Worm (Caenorhabditis elegans) whole organism, L1 larva: ENCODE results near the gene wip-1.

Source experiments
- C34B4.2 ChIP-seq: sonication (generic microtip); optimal IDR thresholded peaks from 2 replicates; lab custom pipeline; 2017; ENCODE audit warnings: mild to moderate bottlenecking, missing genetic modification characterization, missing compliant biosample characterization
- Y116A8C.19 ChIP-seq: sonication (generic microtip); optimal IDR thresholded peaks from 2 replicates; lab custom pipeline; 2016; ENCODE audit warnings: missing compliant biosample characterization, missing genetic modification characterization, borderline replicate concordance
- aha-1 ChIP-seq: fragments of 150-350 bp; optimal IDR thresholded peaks from 2 replicates; lab custom pipeline; 2014; ENCODE audit warnings: missing biosample characterization, missing genetic modification characterization
- alr-1 ChIP-seq: fragments of 200-800 bp; sonication (Bioruptor generic); optimal IDR thresholded peaks from 2 replicates; lab custom pipeline; 2018; ENCODE audit warnings: borderline replicate concordance, mild to moderate bottlenecking, missing genetic modification characterization, missing compliant biosample characterization
- ceh-8 ChIP-seq: fragments of 200-800 bp; sonication (Bioruptor generic); optimal IDR thresholded peaks from 2 replicates; lab custom pipeline; 2018; ENCODE audit warnings: mild to moderate bottlenecking, missing genetic modification characterization, moderate library complexity, missing compliant biosample characterization
- ces-1 ChIP-seq: fragments of 150-350 bp; optimal IDR thresholded peaks from 2 replicates; lab custom pipeline; 2014; ENCODE audit warnings: missing biosample characterization, missing genetic modification reagents, missing genetic modification characterization
- dsc-1 ChIP-seq: sonication (generic microtip); optimal IDR thresholded peaks from 2 replicates; lab custom pipeline; 2016; ENCODE audit warnings: mild to moderate bottlenecking, missing genetic modification characterization, missing compliant biosample characterization
- efl-3 ChIP-seq: fragments of 200-800 bp; sonication (Bioruptor generic); optimal IDR thresholded peaks from 2 replicates; lab custom pipeline; 2018; ENCODE audit warnings: mild to moderate bottlenecking, missing genetic modification characterization, missing compliant biosample characterization
- egl-13 ChIP-seq: sonication (generic microtip); optimal IDR thresholded peaks from 2 replicates; lab custom pipeline; 2016; ENCODE audit warnings: missing genotype, missing genetic modification reagents, missing genetic modification characterization, missing compliant biosample characterization
- egl-27 ChIP-seq, 2 experiments: fragments of 150-350 bp in 1 of 2; sonication (generic microtip); optimal IDR thresholded peaks; 3 replicates each; lab custom pipeline; 2017 to 2018; ENCODE audit warnings: missing biosample characterization in 2 of 2, missing genetic modification characterization in 2 of 2, missing genetic modification reagents in 2 of 2
- fkh-10 ChIP-seq: sonication (generic microtip); optimal IDR thresholded peaks from 2 replicates; lab custom pipeline; 2017; ENCODE audit warnings: missing biosample characterization, missing genetic modification reagents, missing genetic modification characterization
- fkh-4 ChIP-seq: sonication (generic microtip); optimal IDR thresholded peaks from 2 replicates; lab custom pipeline; 2016; ENCODE audit warnings: missing compliant biosample characterization, missing genetic modification characterization, borderline replicate concordance
- hlh-17 ChIP-seq: fragments of 200-800 bp; sonication (Bioruptor generic); optimal IDR thresholded peaks from 2 replicates; lab custom pipeline; 2018; ENCODE audit warnings: missing genetic modification characterization, mild to moderate bottlenecking, missing compliant biosample characterization, moderate library complexity, borderline replicate concordance
- hpl-2 ChIP-seq: fragments of 150-350 bp; optimal IDR thresholded peaks from 2 replicates; lab custom pipeline; 2014; ENCODE audit warnings: missing biosample characterization, missing genetic modification reagents, missing genetic modification characterization
- irx-1 ChIP-seq: sonication (generic microtip); optimal IDR thresholded peaks from 2 replicates; lab custom pipeline; 2016; ENCODE audit warnings: missing genetic modification characterization, missing compliant biosample characterization
- isw-1 ChIP-seq: fragments of 200-800 bp; sonication (Bioruptor generic); IDR thresholded peaks from 2 replicates; pipeline ENCODE4 v1.3.6; 2022; ENCODE audit warnings: missing genetic modification characterization, missing compliant biosample characterization
- lsy-2 ChIP-seq, 2 experiments: fragments of 150-350 bp; optimal IDR thresholded peaks; 2 replicates each; lab custom pipeline; 2014; ENCODE audit warnings: missing biosample characterization in 2 of 2, missing genetic modification characterization in 2 of 2
- mab-9 ChIP-seq: fragments of 200-800 bp; sonication (Bioruptor generic); IDR thresholded peaks from 2 replicates; pipeline ENCODE4 v1.3.6; 2022; ENCODE audit warnings: missing genetic modification reagents, missing genetic modification characterization, missing compliant biosample characterization
- mdl-1 ChIP-seq, 2 experiments: fragments of 150-350 bp; optimal IDR thresholded peaks; 2 replicates each; lab custom pipeline; 2014 to 2017; ENCODE audit warnings: missing biosample characterization in 2 of 2, missing genetic modification characterization in 2 of 2, inconsistent platforms in 1 of 2
- nhr-20 ChIP-seq: sonication (generic microtip); optimal IDR thresholded peaks from 2 replicates; lab custom pipeline; 2016; ENCODE audit warnings: mild to moderate bottlenecking, missing genetic modification characterization, missing compliant biosample characterization
- nhr-237 ChIP-seq: fragments of 150-350 bp; optimal IDR thresholded peaks from 2 replicates; lab custom pipeline; 2014; ENCODE audit warnings: missing biosample characterization, missing genetic modification characterization
- nhr-47 ChIP-seq: sonication (generic microtip); optimal IDR thresholded peaks from 2 replicates; lab custom pipeline; 2016; ENCODE audit warnings: mild to moderate bottlenecking, missing genetic modification characterization, moderate library complexity, missing compliant biosample characterization
- nhr-71 ChIP-seq: sonication (generic microtip); optimal IDR thresholded peaks from 2 replicates; lab custom pipeline; 2016; ENCODE audit warnings: mild to moderate bottlenecking, missing genetic modification characterization, moderate library complexity, missing compliant biosample characterization
- nhr-76 ChIP-seq: sonication (generic microtip); optimal IDR thresholded peaks from 2 replicates; lab custom pipeline; 2017; ENCODE audit warnings: missing biosample characterization, missing genetic modification characterization
- nhr-84 ChIP-seq: sonication (generic microtip); optimal IDR thresholded peaks from 2 replicates; lab custom pipeline; 2017; ENCODE audit warnings: missing biosample characterization, missing genetic modification characterization
- pax-3 ChIP-seq: fragments of 200-800 bp; sonication (Bioruptor generic); optimal IDR thresholded peaks from 2 replicates; lab custom pipeline; 2018; ENCODE audit warnings: mild to moderate bottlenecking, missing genetic modification characterization, moderate library complexity, missing compliant biosample characterization
- pqm-1 ChIP-seq: sonication (generic microtip); optimal IDR thresholded peaks from 3 replicates; lab custom pipeline; 2017; ENCODE audit warnings: missing biosample characterization, missing genetic modification characterization
- snpc-4 ChIP-seq: fragments of 150-350 bp; optimal IDR thresholded peaks from 2 replicates; lab custom pipeline; 2014; ENCODE audit warnings: missing biosample characterization, missing genetic modification characterization
- sox-4 ChIP-seq: sonication (generic microtip); optimal IDR thresholded peaks from 2 replicates; lab custom pipeline; 2016; ENCODE audit warnings: missing genetic modification characterization, missing compliant biosample characterization
- sup-37 ChIP-seq: fragments of 200-800 bp; sonication (Bioruptor generic); optimal IDR thresholded peaks from 2 replicates; lab custom pipeline; 2018; ENCODE audit warnings: mild to moderate bottlenecking, missing genetic modification characterization, missing compliant biosample characterization
- tbx-2 ChIP-seq: sonication (generic microtip); optimal IDR thresholded peaks from 2 replicates; lab custom pipeline; 2016; ENCODE audit warnings: missing genetic modification characterization, missing compliant biosample characterization
- tlp-1 ChIP-seq: fragments of 150-350 bp; optimal IDR thresholded peaks from 2 replicates; lab custom pipeline; 2014; ENCODE audit warnings: missing biosample characterization, missing genetic modification characterization
- unc-30 ChIP-seq: sonication (generic microtip); optimal IDR thresholded peaks from 2 replicates; lab custom pipeline; 2017; ENCODE audit warnings: missing biosample characterization, missing genetic modification characterization
- unc-98 ChIP-seq: fragments of 200-800 bp; sonication (Bioruptor generic); IDR thresholded peaks from 2 replicates; pipeline ENCODE4 v1.3.6; 2022; ENCODE audit warnings: missing genetic modification characterization, missing compliant biosample characterization
- vab-15 ChIP-seq: sonication (generic microtip); optimal IDR thresholded peaks from 2 replicates; lab custom pipeline; 2017; ENCODE audit warnings: missing genotype, mild to moderate bottlenecking, missing genetic modification characterization, missing compliant biosample characterization
- zag-1 ChIP-seq: fragments of 150-350 bp; optimal IDR thresholded peaks from 2 replicates; lab custom pipeline; 2014; ENCODE audit warnings: missing biosample characterization, missing genetic modification characterization
- zip-4 ChIP-seq: fragments of 200-800 bp; sonication (Bioruptor generic); optimal IDR thresholded peaks from 2 replicates; lab custom pipeline; 2018; ENCODE audit warnings: mild to moderate bottlenecking, missing genetic modification characterization, moderate library complexity, missing compliant biosample characterization

Gene wip-1

ce11 chrIII:5068675-5069233 lies 50.3 kb downstream of the wip-1 start, which contains the start of the genes C45G9.11 and C45G9.2 (continued):
- TF ChIP-seq isw-1 (GFP tag; lab: Robert Waterston, UW) = peak; percentile 62
- TF ChIP-seq nhr-76 (tag; lab: Kevin White, UChicago) = no peak
- TF ChIP-seq vab-15 (tag; lab: Kevin White, UChicago) = peak; percentile 84
- TF ChIP-seq nhr-237 (tag; lab: Kevin White, UChicago) = no peak
- no peak for TF ChIP-seq nhr-84
- TF ChIP-seq sox-4 = peak; percentile 88
- peak; percentile 63 for TF ChIP-seq snpc-4 (tag; lab: Kevin White, UChicago)
- TF ChIP-seq mdl-1 (tag; optimal IDR thresholded peaks at IDR 0.05; lab: Kevin White, UChicago) = peak in 1 of 2 experiments; percentile 38
- TF ChIP-seq zip-4 (GFP tag; lab: Kevin White, UChicago) = peak; percentile 18
- no peak for TF ChIP-seq pqm-1
- TF ChIP-seq fkh-4 (tag; lab: Kevin White, UChicago) = peak; percentile 93
- no peak for TF ChIP-seq tlp-1 (tag; lab: Kevin White, UChicago)
- no peak for TF ChIP-seq aha-1
- TF ChIP-seq Y116A8C.19 (tag; lab: Kevin White, UChicago) = peak; percentile 79
- no peak for TF ChIP-seq ces-1
- TF ChIP-seq C34B4.2 = peak; percentile 16
- peak; percentile 36 for TF ChIP-seq efl-3 (GFP tag; lab: Kevin White, UChicago)
- peak; percentile 85 for TF ChIP-seq nhr-20 (tag; lab: Kevin White, UChicago)
- TF ChIP-seq unc-30 (tag; lab: Kevin White, UChicago) = no peak
- peak; percentile 78 to 85 for TF ChIP-seq lsy-2 (tag; optimal IDR thresholded peaks at IDR 0.05; lab: Kevin White, UChicago)
- TF ChIP-seq mab-9 = peak; percentile 71
- TF ChIP-seq irx-1 (tag; lab: Kevin White, UChicago) = peak; percentile 95
- peak; percentile 41 for TF ChIP-seq ceh-8 (GFP tag; lab: Kevin White, UChicago)
- no peak for TF ChIP-seq egl-27 (tag; optimal IDR thresholded peaks at IDR 0.05; lab: Kevin White, UChicago)
- TF ChIP-seq dsc-1 = peak; percentile 92
- TF ChIP-seq alr-1 (tag; lab: Kevin White, UChicago) = no peak
- TF ChIP-seq hlh-17 = peak; percentile 58
- TF ChIP-seq hpl-2 (GFP tag; lab: Kevin White, UChicago) = no peak
- TF ChIP-seq unc-98 (GFP tag; lab: Robert Waterston, UW) = peak; percentile 85
- TF ChIP-seq nhr-71 (tag; lab: Kevin White, UChicago) = peak; percentile 90
- TF ChIP-seq fkh-10 (GFP tag; lab: Kevin White, UChicago) = no peak
- peak; percentile 69 for TF ChIP-seq sup-37
- TF ChIP-seq nhr-47 (tag; lab: Kevin White, UChicago) = peak; percentile 90
- TF ChIP-seq zag-1 = no peak
- peak; percentile 90 for TF ChIP-seq tbx-2 (tag; lab: Kevin White, UChicago)
- peak; percentile 88 for TF ChIP-seq pax-3
- TF ChIP-seq egl-13 (tag; lab: Kevin White, UChicago) = peak; percentile 87
